Worm (Caenorhabditis elegans): ENCODE measurements around the gene rps-29.

rps-29 gene

ce11 chrIII:834443-834815 is 40.3 kb downstream of the rps-29 start:
- peak; percentile 64 for TF ChIP-seq nhr-85 (tag)
- no peak for TF ChIP-seq elt-2 (tag; optimal IDR thresholded peaks at IDR 0.05)
- TF ChIP-seq alr-1 (tag; optimal IDR thresholded peaks at IDR 0.05; ENCODE audit: borderline replicate concordance), result no peak
- peak; percentile 24 for TF ChIP-seq C34B4.2 (tag; optimal IDR thresholded peaks at IDR 0.05)
- peak in 1 of 2 experiments; percentile 7 for TF ChIP-seq mdl-1 (tag; optimal IDR thresholded peaks at IDR 0.05)
- TF ChIP-seq zip-4 (GFP tag; optimal IDR thresholded peaks at IDR 0.05), result peak; percentile 7

ce11 chrIII:835208-835607 is 41.1 kb downstream of the rps-29 start:
- TF ChIP-seq dsc-1 (tag; optimal IDR thresholded peaks at IDR 0.05), result peak; percentile 10
- TF ChIP-seq ama-1 (optimal IDR thresholded peaks at IDR 0.05), result peak; percentile 22
- no peak for TF ChIP-seq nhr-28 (tag; optimal IDR thresholded peaks at IDR 0.05)

ce11 chrIII:835713-836278 is 41.7 kb downstream of the rps-29 start:
- TF ChIP-seq ceh-63 (GFP tag; optimal IDR thresholded peaks at IDR 0.05) (no peak), Y116A8C.19 (tag; optimal IDR thresholded peaks at IDR 0.05; ENCODE audit: borderline replicate concordance) (no peak), nhr-90 (tag; optimal IDR thresholded peaks at IDR 0.05; ENCODE audit: poor library complexity) (peak; percentile 69), lin-35 (GFP tag; optimal IDR thresholded peaks at IDR 0.05) (peak in 1 of 2 experiments; percentile 19), tlp-1 (tag; optimal IDR thresholded peaks at IDR 0.05) (no peak), zag-1 (tag; optimal IDR thresholded peaks at IDR 0.05) (no peak), nhr-11 (tag; optimal IDR thresholded peaks at IDR 0.05) (peak; percentile 22), unc-30 (tag; optimal IDR thresholded peaks at IDR 0.05) (no peak), snpc-4 (tag; optimal IDR thresholded peaks at IDR 0.05) (no peak), ces-1 (GFP tag; optimal IDR thresholded peaks at IDR 0.05) (no peak), rnt-1 (tag; optimal IDR thresholded peaks at IDR 0.05) (peak; percentile 38), unc-98 (GFP tag; IDR thresholded peaks at IDR 0.05) (no peak), aly-2 (tag; optimal IDR thresholded peaks at IDR 0.05) (peak; percentile 34), ceh-82 (tag; optimal IDR thresholded peaks at IDR 0.05) (no peak), C04F5.9 (tag; optimal IDR thresholded peaks at IDR 0.05) (no peak), efl-3 (GFP tag; optimal IDR thresholded peaks at IDR 0.05) (no peak), nhr-71 (tag; optimal IDR thresholded peaks at IDR 0.05) (peak; percentile 75), ets-5 (GFP tag; IDR thresholded peaks at IDR 0.05) (peak; percentile 94; the same call in 1 of the 2 replicates), blmp-1 (tag; optimal IDR thresholded peaks at IDR 0.05) (no peak), ztf-4 (tag; optimal IDR thresholded peaks at IDR 0.05) (peak; percentile 81), dsc-1 (tag; optimal IDR thresholded peaks at IDR 0.05) (peak; percentile 32), dpl-1 (GFP tag; optimal IDR thresholded peaks at IDR 0.05) (no peak), fkh-4 (tag; optimal IDR thresholded peaks at IDR 0.05; ENCODE audit: borderline replicate concordance) (no peak), nhr-84 (tag; optimal IDR thresholded peaks at IDR 0.05) (no peak), nhr-77 (tag; optimal IDR thresholded peaks at IDR 0.05) (peak; percentile 51), nhr-12 (tag; optimal IDR thresholded peaks at IDR 0.05) (no peak), nhr-47 (tag; optimal IDR thresholded peaks at IDR 0.05) (peak; percentile 68), swsn-7 (tag; optimal IDR thresholded peaks at IDR 0.05) (peak; percentile 7), lin-13 (GFP tag; optimal IDR thresholded peaks at IDR 0.05) (no peak), isw-1 (GFP tag; IDR thresholded peaks at IDR 0.05) (peak; percentile 36; the same call in 1 of the 2 replicates), F16B12.6 (tag; optimal IDR thresholded peaks at IDR 0.05) (no peak), elt-3 (tag; optimal IDR thresholded peaks at IDR 0.05) (no peak), mep-1 (tag; optimal IDR thresholded peaks at IDR 0.05) (no peak), pqm-1 (tag; optimal IDR thresholded peaks at IDR 0.05) (no peak), skn-1 (tag; optimal IDR thresholded peaks at IDR 0.05) (peak; percentile 30), egl-27 (tag; optimal IDR thresholded peaks at IDR 0.05) (no peak), sup-37 (GFP tag; optimal IDR thresholded peaks at IDR 0.05) (peak; percentile 74), zip-4 (GFP tag; optimal IDR thresholded peaks at IDR 0.05) (no peak), elt-2 (tag; optimal IDR thresholded peaks at IDR 0.05) (peak; percentile 29), mab-9 (GFP tag; IDR thresholded peaks at IDR 0.05) (no peak), nhr-19 (GFP tag; conservative IDR thresholded peaks at IDR 0.05) (peak; percentile 42; the same call in 1 of the 2 replicates), mef-2 (tag; optimal IDR thresholded peaks at IDR 0.05) (no peak), fos-1 (tag; optimal IDR thresholded peaks at IDR 0.05) (peak; percentile 4)

Measured in whole organism, L1 larva.